Fruit fly (Drosophila melanogaster) whole organism, embryonic: ENCODE results near the gene scpr-B.

Experiments
- ATbp ChIP-seq: fragments of 200-800 bp; sonication (Bioruptor generic); optimal IDR thresholded peaks from 2 replicates; lab custom pipeline; 2017; ENCODE audit warnings: missing biosample characterization, mild to moderate bottlenecking, missing genetic modification characterization, missing genetic modification reagents
- CG1024 ChIP-seq: fragments of 200-800 bp; sonication (Bioruptor generic); IDR thresholded peaks from 2 replicates; pipeline ENCODE4 v1.3.6; 2022; ENCODE audit warnings: missing biosample characterization, missing genetic modification characterization
- CG10366 ChIP-seq: fragments of 200-800 bp; sonication (Bioruptor generic); IDR thresholded peaks from 2 replicates; pipeline ENCODE4 v1.3.6; 2022; ENCODE audit warnings: missing biosample characterization, missing genetic modification characterization
- CG10959 ChIP-seq: fragments of 200-800 bp; sonication (Bioruptor generic); IDR thresholded peaks from 2 replicates; pipeline ENCODE4 v1.3.6; 2022; ENCODE audit warnings: missing biosample characterization, missing genetic modification characterization
- CG11085 ChIP-seq: fragments of 200-800 bp; sonication (Bioruptor generic); IDR thresholded peaks from 2 replicates; pipeline ENCODE4 v1.3.6; 2022; ENCODE audit warnings: missing biosample characterization, missing genetic modification characterization
- CG11093 ChIP-seq: fragments of 200-800 bp; sonication (Bioruptor generic); IDR thresholded peaks from 3 replicates; pipeline ENCODE4 v1.3.6; 2022; ENCODE audit warnings: missing biosample characterization, missing genetic modification characterization
- CG11723 ChIP-seq: fragments of 200-800 bp; sonication (Bioruptor generic); optimal IDR thresholded peaks from 2 replicates; lab custom pipeline; 2017; ENCODE audit warnings: missing biosample characterization, mild to moderate bottlenecking, missing genetic modification characterization
- CG12744 ChIP-seq: fragments of 200-800 bp; sonication (Bioruptor generic); optimal IDR thresholded peaks from 2 replicates; lab custom pipeline; 2016; ENCODE audit warnings: missing biosample characterization, missing genetic modification characterization
- CG13624 ChIP-seq: fragments of 200-800 bp; sonication (Bioruptor generic); optimal IDR thresholded peaks from 2 replicates; lab custom pipeline; 2016; ENCODE audit warnings: missing biosample characterization, missing genetic modification characterization
- CG1792 ChIP-seq: fragments of 200-800 bp; sonication (Bioruptor generic); optimal IDR thresholded peaks from 2 replicates; lab custom pipeline; 2016; ENCODE audit warnings: missing biosample characterization, missing genetic modification characterization
- CG18619 ChIP-seq: fragments of 200-800 bp; sonication (Bioruptor generic); optimal IDR thresholded peaks from 3 replicates; lab custom pipeline; 2017; ENCODE audit warnings: missing biosample characterization, mild to moderate bottlenecking, missing genetic modification characterization
- CG2199 ChIP-seq: fragments of 200-800 bp; sonication (Bioruptor generic); IDR thresholded peaks from 3 replicates; pipeline ENCODE4 v1.3.6; 2022; ENCODE audit warnings: missing biosample characterization, missing genetic modification characterization
- CG31388 ChIP-seq: fragments of 200-800 bp; sonication (Bioruptor generic); optimal IDR thresholded peaks from 2 replicates; lab custom pipeline; 2016; ENCODE audit warnings: missing biosample characterization, missing genetic modification characterization
- CG32767 ChIP-seq: fragments of 200-800 bp; sonication (Bioruptor generic); IDR thresholded peaks from 2 replicates; pipeline ENCODE4 v1.3.6; 2022; ENCODE audit warnings: missing biosample characterization, missing genetic modification characterization
- CG4617 ChIP-seq: fragments of 200-800 bp; sonication (Bioruptor generic); optimal IDR thresholded peaks from 3 replicates; lab custom pipeline; 2016; ENCODE audit warnings: missing biosample characterization, missing genetic modification characterization, borderline replicate concordance
- CG5180 ChIP-seq: fragments of 200-800 bp; sonication (Bioruptor generic); optimal IDR thresholded peaks from 3 replicates; lab custom pipeline; 2017; ENCODE audit warnings: missing biosample characterization, missing genetic modification characterization, mild to moderate bottlenecking, moderate library complexity, missing genetic modification reagents
- CG7271 ChIP-seq: fragments of 200-800 bp; sonication (Bioruptor generic); optimal IDR thresholded peaks from 2 replicates; lab custom pipeline; 2018; ENCODE audit warnings: missing biosample characterization, mild to moderate bottlenecking, missing genetic modification characterization, moderate library complexity
- CG7963 ChIP-seq: fragments of 200-800 bp; sonication (Bioruptor generic); IDR thresholded peaks from 3 replicates; pipeline ENCODE4 v1.3.6; 2022; ENCODE audit warnings: missing biosample characterization, missing genetic modification characterization; ENCODE audit not compliant: partially characterized antibody
- CG8359 ChIP-seq: fragments of 200-800 bp; sonication (Bioruptor generic); optimal IDR thresholded peaks from 2 replicates; lab custom pipeline; 2017; ENCODE audit warnings: missing biosample characterization, mild to moderate bottlenecking, missing genetic modification characterization, borderline replicate concordance
- CG8478 ChIP-seq: fragments of >200 bp; optimal IDR thresholded peaks from 2 replicates; lab custom pipeline; 2018
- CG9727 ChIP-seq: fragments of 200-800 bp; sonication (Bioruptor generic); optimal IDR thresholded peaks from 3 replicates; lab custom pipeline; 2017; ENCODE audit warnings: missing biosample characterization, mild to moderate bottlenecking, missing genetic modification characterization
- D19A ChIP-seq: fragments of 200-800 bp; optimal IDR thresholded peaks from 3 replicates; lab custom pipeline; 2019; ENCODE audit warnings: missing biosample characterization, mild to moderate bottlenecking, missing genetic modification characterization, moderate library complexity
- Deaf1 ChIP-seq: fragments of 200-800 bp; optimal IDR thresholded peaks from 3 replicates; lab custom pipeline; 2019; ENCODE audit warnings: missing biosample characterization, mild to moderate bottlenecking, missing genetic modification characterization, moderate library complexity
- ERR ChIP-seq: fragments of 200-800 bp; sonication (Bioruptor generic); optimal IDR thresholded peaks from 2 replicates; lab custom pipeline; 2016; ENCODE audit warnings: missing biosample characterization, missing genetic modification characterization
- Eip74EF ChIP-seq, 2 experiments: fragments of 200-800 bp in 1 of 2; fragments of >200 bp in 1 of 2; sonication (Bioruptor generic) in 1 of 2; optimal IDR thresholded peaks; 2 replicates each; lab custom pipeline; 2017 to 2019; ENCODE audit warnings: missing biosample characterization in 2 of 2, missing genetic modification characterization in 2 of 2, mild to moderate bottlenecking in 1 of 2, moderate library complexity in 1 of 2
- HLH54F ChIP-seq: fragments of 200-800 bp; sonication (Bioruptor generic); optimal IDR thresholded peaks from 3 replicates; lab custom pipeline; 2016; ENCODE audit warnings: missing biosample characterization, missing genetic modification characterization
- Hmr ChIP-seq: fragments of 200-800 bp; sonication (Bioruptor generic); optimal IDR thresholded peaks from 3 replicates; lab custom pipeline; 2017; ENCODE audit warnings: mild to moderate bottlenecking, missing biosample characterization, missing genetic modification reagents, missing genetic modification characterization
- Kr ChIP-seq: fragments of 200-800 bp; sonication (Bioruptor generic); optimal IDR thresholded peaks from 2 replicates; lab custom pipeline; 2017; ENCODE audit warnings: missing biosample characterization, mild to moderate bottlenecking, missing genetic modification characterization
- Lpt ChIP-seq: fragments of >200 bp; optimal IDR thresholded peaks from 2 replicates; lab custom pipeline; 2018; ENCODE audit warnings: missing biosample characterization, missing genetic modification characterization
- MESR4 ChIP-seq: fragments of 200-800 bp; sonication (Bioruptor generic); optimal IDR thresholded peaks from 2 replicates; lab custom pipeline; 2018; ENCODE audit warnings: missing biosample characterization, mild to moderate bottlenecking, missing genetic modification characterization, moderate library complexity
- Nf-YA ChIP-seq: fragments of 200-800 bp; sonication (Bioruptor generic); IDR thresholded peaks from 2 replicates; pipeline ENCODE4 v1.3.6; 2022; ENCODE audit warnings: missing biosample characterization, missing genetic modification characterization
- Scr ChIP-seq: fragments of 200-800 bp; sonication (Bioruptor generic); IDR thresholded peaks from 2 replicates; pipeline ENCODE4 v1.3.6; 2022; ENCODE audit warnings: missing biosample characterization, missing genetic modification characterization; ENCODE audit not compliant: partially characterized antibody
- Stat92E ChIP-seq, 3 experiments: fragments of >200 bp in 2 of 3; fragments of 200-800 bp in 1 of 3; sonication (Bioruptor generic) in 1 of 3; optimal IDR thresholded peaks; 2 replicates each; lab custom pipeline; 2017 to 2019; ENCODE audit warnings: missing biosample characterization in 3 of 3, missing genetic modification characterization in 3 of 3, mild to moderate bottlenecking in 1 of 3, moderate library complexity in 1 of 3
- TFAM ChIP-seq: fragments of 200-800 bp; sonication (Bioruptor generic); optimal IDR thresholded peaks from 2 replicates; lab custom pipeline; 2017; ENCODE audit warnings: missing biosample characterization, missing genetic modification characterization, inconsistent platforms
- ab ChIP-seq: fragments of 200-800 bp; sonication (Bioruptor generic); optimal IDR thresholded peaks from 2 replicates; lab custom pipeline; 2016; ENCODE audit warnings: missing biosample characterization, missing genetic modification characterization
- cad ChIP-seq: fragments of >200 bp; optimal IDR thresholded peaks from 2 replicates; lab custom pipeline; 2017; ENCODE audit warnings: missing biosample characterization, missing genetic modification characterization
- croc ChIP-seq: fragments of 200-800 bp; sonication (Bioruptor generic); conservative IDR thresholded peaks from 3 replicates; pipeline ENCODE4 v1.3.6; 2022; ENCODE audit warnings: missing biosample characterization, missing genetic modification characterization
- dan ChIP-seq: fragments of 200-800 bp; sonication (Bioruptor generic); IDR thresholded peaks from 2 replicates; pipeline ENCODE4 v1.3.6; 2022; ENCODE audit warnings: missing biosample characterization, missing genetic modification characterization
- dmrt99B ChIP-seq: fragments of 200-800 bp; sonication (Bioruptor generic); optimal IDR thresholded peaks from 2 replicates; lab custom pipeline; 2018; ENCODE audit warnings: missing biosample characterization, mild to moderate bottlenecking, missing genetic modification characterization, moderate library complexity
- emc ChIP-seq: fragments of 200-800 bp; sonication (Bioruptor generic); optimal IDR thresholded peaks from 2 replicates; lab custom pipeline; 2016; ENCODE audit warnings: missing biosample characterization, missing genetic modification characterization
- fd102C ChIP-seq: fragments of 200-800 bp; sonication (Bioruptor generic); optimal IDR thresholded peaks from 2 replicates; lab custom pipeline; 2018; ENCODE audit warnings: missing biosample characterization, mild to moderate bottlenecking, missing genetic modification characterization, moderate library complexity
- fd3F ChIP-seq: fragments of 200-800 bp; sonication (Bioruptor generic); optimal IDR thresholded peaks from 2 replicates; lab custom pipeline; 2018; ENCODE audit warnings: missing biosample characterization, mild to moderate bottlenecking, missing genetic modification characterization, moderate library complexity
- grau ChIP-seq: fragments of 200-800 bp; optimal IDR thresholded peaks from 3 replicates; lab custom pipeline; 2019; ENCODE audit warnings: missing biosample characterization, mild to moderate bottlenecking, missing genetic modification characterization, moderate library complexity
- hb ChIP-seq: fragments of 200-800 bp; sonication (Bioruptor generic); IDR thresholded peaks from 3 replicates; pipeline ENCODE4 v1.3.6; 2022; ENCODE audit warnings: missing biosample characterization, missing genetic modification characterization; ENCODE audit not compliant: partially characterized antibody
- lbe ChIP-seq: fragments of 200-800 bp; sonication (Bioruptor generic); optimal IDR thresholded peaks from 2 replicates; lab custom pipeline; 2016; ENCODE audit warnings: missing biosample characterization, mild to moderate bottlenecking, missing genetic modification characterization
- prd ChIP-seq, 3 experiments: fragments of >200 bp in 2 of 3; fragments of 200-800 bp in 1 of 3; sonication (Bioruptor generic) in 1 of 3; optimal IDR thresholded peaks in 2 of 3; IDR thresholded peaks in 1 of 3; 2 replicates in 2 of 3; 3 replicates in 1 of 3; pipeline versions ENCODE4 v1.3.6 to Lab custom; 2017 to 2022; ENCODE audit warnings: missing biosample characterization in 1 of 3, missing genetic modification characterization in 1 of 3
- pros ChIP-seq: fragments of 200-800 bp; sonication (Bioruptor generic); optimal IDR thresholded peaks from 3 replicates; lab custom pipeline; 2019; ENCODE audit warnings: missing biosample characterization, mild to moderate bottlenecking, missing genetic modification characterization, moderate library complexity
- sqz ChIP-seq: fragments of 200-800 bp; sonication (Bioruptor generic); optimal IDR thresholded peaks from 3 replicates; lab custom pipeline; 2018; ENCODE audit warnings: missing biosample characterization, mild to moderate bottlenecking, missing genetic modification characterization
- stc ChIP-seq: fragments of 200-800 bp; sonication (Bioruptor generic); IDR thresholded peaks from 2 replicates; pipeline ENCODE4 v1.3.6; 2022; ENCODE audit warnings: missing biosample characterization, missing genetic modification characterization
- unc-4 ChIP-seq: fragments of 200-800 bp; sonication (Bioruptor generic); IDR thresholded peaks from 2 replicates; pipeline ENCODE4 v1.3.6; 2022; ENCODE audit warnings: missing biosample characterization, missing genetic modification characterization; ENCODE audit not compliant: partially characterized antibody

scpr-B gene

DNA sequence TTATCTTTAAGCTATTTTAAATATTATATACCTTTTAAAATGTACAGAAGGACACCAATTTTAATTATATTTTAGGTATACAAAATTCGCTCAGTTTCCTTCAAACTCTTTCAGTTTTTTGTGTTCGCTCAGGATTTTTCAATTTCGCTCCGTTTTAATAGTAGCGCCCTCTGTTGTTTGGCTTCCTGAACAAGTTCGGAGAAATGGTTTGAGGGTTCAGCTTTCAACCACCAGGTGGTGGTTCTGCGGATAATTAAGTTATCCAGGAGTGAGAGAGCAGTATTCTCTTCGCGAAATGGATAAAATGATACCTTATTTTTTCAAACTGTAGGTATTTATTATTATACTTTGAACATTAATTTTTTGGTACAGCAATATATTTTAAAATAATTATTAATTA lies 28.2 kb upstream of the scpr-B start (continued):
- no peak for TF ChIP-seq ab
- no peak for TF ChIP-seq Deaf1 (tag; lab: Kevin White, UChicago)
- peak; percentile 86 for TF ChIP-seq fd102C (GFP tag; lab: Kevin White, UChicago)
- TF ChIP-seq Stat92E (GFP tag; optimal IDR thresholded peaks at IDR 0.05; lab: Kevin White, UChicago) = no peak
- no peak for TF ChIP-seq CG8478 (lab: Kevin White, UChicago)
- peak; percentile 70 for TF ChIP-seq CG9727 (GFP tag; lab: Kevin White, UChicago)
- TF ChIP-seq CG11085 = peak; percentile 19; the same call in 1 of the 2 replicates
- TF ChIP-seq Eip74EF (GFP tag; optimal IDR thresholded peaks at IDR 0.05; lab: Kevin White, UChicago) = no peak
- TF ChIP-seq CG32767 (GFP tag; lab: Robert Waterston, UW) = no peak
- TF ChIP-seq TFAM = peak; percentile 31
- peak; percentile 29; the same call in 1 of the 2 replicates for TF ChIP-seq CG10366 (GFP tag; lab: Robert Waterston, UW)
- no peak for TF ChIP-seq pros (GFP tag; lab: Kevin White, UChicago)
- peak; percentile 77 for TF ChIP-seq CG8359 (GFP tag; lab: Kevin White, UChicago)
- TF ChIP-seq CG18619 (GFP tag; lab: Kevin White, UChicago) = peak; percentile 55
- peak; percentile 74 for TF ChIP-seq CG10959 (GFP tag; lab: Robert Waterston, UW)
- TF ChIP-seq D19A (tag; lab: Kevin White, UChicago) = no peak
- no peak for TF ChIP-seq grau (tag; lab: Kevin White, UChicago)
- TF ChIP-seq Lpt (GFP tag; lab: Kevin White, UChicago) = peak; percentile 97
- no peak for TF ChIP-seq emc (GFP tag; lab: Kevin White, UChicago)
- TF ChIP-seq lbe (GFP tag; lab: Kevin White, UChicago) = no peak
- peak; percentile 9 for TF ChIP-seq CG4617 (GFP tag; lab: Kevin White, UChicago)
- no peak for TF ChIP-seq MESR4 (GFP tag; lab: Kevin White, UChicago)
- TF ChIP-seq CG11723 (GFP tag; lab: Kevin White, UChicago) = peak; percentile 68
- TF ChIP-seq CG31388 (GFP tag; lab: Kevin White, UChicago) = peak; percentile 15
- TF ChIP-seq Kr (GFP tag; lab: Kevin White, UChicago) = peak; percentile 74
- TF ChIP-seq CG5180 (GFP tag; lab: Kevin White, UChicago) = peak; percentile 69
- TF ChIP-seq hb (GFP tag; lab: Robert Waterston, UW) = no peak
- no peak for TF ChIP-seq stc (GFP tag; lab: Robert Waterston, UW)
- TF ChIP-seq CG1024 = peak; percentile 59; the same call in 1 of the 2 replicates
- TF ChIP-seq CG2199 (GFP tag; lab: Robert Waterston, UW) = no peak
- TF ChIP-seq prd (optimal IDR thresholded peaks at IDR 0.05; lab: Kevin White, UChicago) = no peak
- TF ChIP-seq prd (GFP tag; IDR thresholded peaks at IDR 0.05; lab: Robert Waterston, UW) = peak; percentile 17; the same call in 1 of the 3 replicates
- peak; percentile 37 for TF ChIP-seq CG12744 (GFP tag; lab: Kevin White, UChicago)
- TF ChIP-seq CG7271 (tag; lab: Kevin White, UChicago) = peak; percentile 88
- TF ChIP-seq CG1792 (GFP tag; lab: Kevin White, UChicago) = no peak
- TF ChIP-seq Scr (GFP tag; lab: Robert Waterston, UW) = no peak
- no peak for TF ChIP-seq cad (GFP tag; lab: Kevin White, UChicago)
- no peak for TF ChIP-seq CG11093 (GFP tag; lab: Robert Waterston, UW)
- TF ChIP-seq HLH54F (GFP tag; lab: Kevin White, UChicago) = no peak
- TF ChIP-seq ERR (GFP tag; lab: Kevin White, UChicago) = no peak
- peak; percentile 83 for TF ChIP-seq sqz (GFP tag; lab: Kevin White, UChicago)
- TF ChIP-seq dmrt99B (tag; lab: Kevin White, UChicago) = no peak
- no peak; the same call in 2 of the 3 replicates for TF ChIP-seq croc (GFP tag; lab: Robert Waterston, UW)
- TF ChIP-seq ATbp (GFP tag; lab: Kevin White, UChicago) = peak; percentile 68
- TF ChIP-seq dan (GFP tag; lab: Robert Waterston, UW) = no peak
- TF ChIP-seq CG13624 = no peak
- peak; percentile 65 for TF ChIP-seq Hmr (GFP tag; lab: Kevin White, UChicago)
- no peak for TF ChIP-seq CG7963 (GFP tag; lab: Robert Waterston, UW)
- TF ChIP-seq unc-4 (GFP tag; lab: Robert Waterston, UW) = no peak
- TF ChIP-seq Nf-YA (GFP tag; lab: Robert Waterston, UW) = no peak
- TF ChIP-seq fd3F (GFP tag; lab: Kevin White, UChicago) = no peak
